Worm (Caenorhabditis elegans): ENCODE data around the gene elo-1.

DNA sequence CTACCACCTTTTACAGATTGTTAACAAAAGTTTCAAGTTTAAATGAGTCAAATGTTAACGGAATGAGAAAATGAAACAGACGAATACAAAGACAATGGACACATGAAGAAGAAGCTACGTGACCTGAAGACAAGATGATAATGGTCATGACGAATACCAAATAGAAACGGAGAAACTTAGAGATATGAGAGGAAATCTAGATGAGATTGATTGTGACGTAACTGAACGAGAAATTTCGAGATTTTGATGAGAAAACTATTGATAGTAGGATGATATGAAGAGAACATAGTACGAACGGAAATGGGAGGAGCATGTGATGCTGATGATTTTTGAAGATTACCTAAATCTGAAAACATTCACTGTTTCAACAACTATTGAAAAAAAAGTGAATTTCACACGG lies 8.9 kb downstream of the elo-1 start:
- TF ChIP-seq him-1 (tag; optimal IDR thresholded peaks at IDR 0.05) = no peak
- TF ChIP-seq dao-5 (tag; optimal IDR thresholded peaks at IDR 0.05) = no peak
